Fruit fly (Drosophila melanogaster) whole organism, embryonic: ENCODE data around the gene h-cup.

Experiments
- Adf1 ChIP-seq: fragments of 200-800 bp; sonication (Bioruptor generic); IDR thresholded peaks from 2 replicates; pipeline ENCODE4 v1.3.6; 2022; ENCODE audit warnings: missing biosample characterization, missing genetic modification characterization
- Antp ChIP-seq: fragments of 200-800 bp; sonication (Bioruptor generic); optimal IDR thresholded peaks from 3 replicates; lab custom pipeline; 2016; ENCODE audit warnings: missing biosample characterization, missing genetic modification characterization
- BtbVII ChIP-seq: fragments of 200-800 bp; sonication (Bioruptor generic); optimal IDR thresholded peaks from 3 replicates; lab custom pipeline; 2017; ENCODE audit warnings: missing biosample characterization, mild to moderate bottlenecking, missing genetic modification characterization
- Bteb2 ChIP-seq: fragments of 200-800 bp; sonication (Bioruptor generic); optimal IDR thresholded peaks from 2 replicates; lab custom pipeline; 2016; ENCODE audit warnings: missing biosample characterization, missing genetic modification characterization
- CG10959 ChIP-seq: fragments of 200-800 bp; sonication (Bioruptor generic); IDR thresholded peaks from 2 replicates; pipeline ENCODE4 v1.3.6; 2022; ENCODE audit warnings: missing biosample characterization, missing genetic modification characterization
- CG10979 ChIP-seq: fragments of 200-800 bp; sonication (Bioruptor generic); optimal IDR thresholded peaks from 2 replicates; lab custom pipeline; 2018; ENCODE audit warnings: missing biosample characterization, mild to moderate bottlenecking, missing genetic modification characterization, moderate library complexity
- CG11504 ChIP-seq: fragments of 200-800 bp; sonication (Bioruptor generic); optimal IDR thresholded peaks from 3 replicates; lab custom pipeline; 2019; ENCODE audit warnings: missing biosample characterization, mild to moderate bottlenecking, missing genetic modification characterization, moderate library complexity
- CG14441 ChIP-seq: fragments of 200-800 bp; sonication (Bioruptor generic); IDR thresholded peaks from 2 replicates; pipeline ENCODE4 v1.3.6; 2022; ENCODE audit warnings: missing biosample characterization, missing genetic modification characterization
- CG1603 ChIP-seq: fragments of 200-800 bp; sonication (Bioruptor generic); optimal IDR thresholded peaks from 2 replicates; lab custom pipeline; 2019; ENCODE audit warnings: missing biosample characterization, mild to moderate bottlenecking, missing genetic modification characterization, moderate library complexity
- CG16815 ChIP-seq: fragments of 200-800 bp; sonication (Bioruptor generic); optimal IDR thresholded peaks from 3 replicates; lab custom pipeline; 2017; ENCODE audit warnings: missing biosample characterization, mild to moderate bottlenecking, missing genetic modification characterization
- CG17359 ChIP-seq: fragments of 200-800 bp; sonication (Bioruptor generic); optimal IDR thresholded peaks from 3 replicates; lab custom pipeline; 2018; ENCODE audit warnings: missing biosample characterization, mild to moderate bottlenecking, missing genetic modification characterization, moderate library complexity
- CG2875 ChIP-seq: fragments of 200-800 bp; sonication (Bioruptor generic); optimal IDR thresholded peaks from 2 replicates; lab custom pipeline; 2017; ENCODE audit warnings: missing biosample characterization, mild to moderate bottlenecking, missing genetic modification characterization, missing genetic modification reagents
- CG4730 ChIP-seq: fragments of 200-800 bp; sonication (Bioruptor generic); IDR thresholded peaks from 2 replicates; pipeline ENCODE4 v1.3.6; 2022; ENCODE audit warnings: missing biosample characterization, missing genetic modification characterization
- CG5180 ChIP-seq: fragments of 200-800 bp; sonication (Bioruptor generic); optimal IDR thresholded peaks from 3 replicates; lab custom pipeline; 2017; ENCODE audit warnings: missing biosample characterization, missing genetic modification characterization, mild to moderate bottlenecking, moderate library complexity, missing genetic modification reagents
- CG6175 ChIP-seq: fragments of 200-800 bp; sonication (Bioruptor generic); IDR thresholded peaks from 3 replicates; pipeline ENCODE4 v1.3.6; 2022; ENCODE audit warnings: missing biosample characterization, missing genetic modification characterization
- CG6689 ChIP-seq: fragments of 200-800 bp; sonication (Bioruptor generic); IDR thresholded peaks from 2 replicates; pipeline ENCODE4 v1.3.6; 2022; ENCODE audit warnings: missing biosample characterization, missing genetic modification characterization
- CG7745 ChIP-seq: fragments of 200-800 bp; sonication (Bioruptor generic); optimal IDR thresholded peaks from 2 replicates; lab custom pipeline; 2018; ENCODE audit warnings: missing biosample characterization, mild to moderate bottlenecking, missing genetic modification characterization, moderate library complexity
- CG7786 ChIP-seq: fragments of 200-800 bp; sonication (Bioruptor generic); optimal IDR thresholded peaks from 2 replicates; lab custom pipeline; 2016; ENCODE audit warnings: missing biosample characterization, missing genetic modification characterization
- CG8290 ChIP-seq, 3 experiments: fragments of 200-800 bp; sonication (Bioruptor generic); optimal IDR thresholded peaks; 2 replicates each; lab custom pipeline; 2016 to 2019; ENCODE audit warnings: missing biosample characterization in 3 of 3, missing genetic modification characterization in 3 of 3, mild to moderate bottlenecking in 2 of 3, moderate library complexity in 1 of 3
- CG9817 ChIP-seq: fragments of 200-800 bp; sonication (Bioruptor generic); optimal IDR thresholded peaks from 2 replicates; lab custom pipeline; 2018; ENCODE audit warnings: missing biosample characterization, mild to moderate bottlenecking, missing genetic modification characterization, moderate library complexity
- CTCF ChIP-seq: fragments of 200-800 bp; sonication (Bioruptor generic); optimal IDR thresholded peaks from 2 replicates; lab custom pipeline; 2017; ENCODE audit warnings: missing biosample characterization, mild to moderate bottlenecking, missing genetic modification characterization, moderate library complexity
- CkIIα-i1 ChIP-seq: fragments of 200-800 bp; sonication (Bioruptor generic); IDR thresholded peaks from 2 replicates; pipeline ENCODE4 v1.3.6; 2022; ENCODE audit warnings: missing biosample characterization, missing genetic modification characterization
- Dad ChIP-seq: fragments of 200-800 bp; sonication (Bioruptor generic); optimal IDR thresholded peaks from 3 replicates; lab custom pipeline; 2016; ENCODE audit warnings: missing biosample characterization, missing genetic modification characterization
- Dek ChIP-seq: fragments of 200-800 bp; sonication (Bioruptor generic); optimal IDR thresholded peaks from 3 replicates; lab custom pipeline; 2019; ENCODE audit warnings: missing biosample characterization, mild to moderate bottlenecking, missing genetic modification characterization, moderate library complexity
- Doc3 ChIP-seq: fragments of 200-800 bp; sonication (Bioruptor generic); IDR thresholded peaks from 3 replicates; pipeline ENCODE4 v1.3.6; 2022; ENCODE audit warnings: missing biosample characterization, missing genetic modification characterization; ENCODE audit not compliant: partially characterized antibody
- Drgx ChIP-seq: fragments of 200-800 bp; sonication (Bioruptor generic); IDR thresholded peaks from 2 replicates; pipeline ENCODE4 v1.3.6; 2022; ENCODE audit warnings: missing biosample characterization, missing genetic modification characterization
- HHEX ChIP-seq: fragments of 200-800 bp; sonication (Bioruptor generic); optimal IDR thresholded peaks from 3 replicates; lab custom pipeline; 2017; ENCODE audit warnings: missing biosample characterization, mild to moderate bottlenecking, missing genetic modification characterization, missing genetic modification reagents
- HmgZ ChIP-seq: fragments of 200-800 bp; sonication (Bioruptor generic); optimal IDR thresholded peaks from 2 replicates; lab custom pipeline; 2018; ENCODE audit warnings: missing biosample characterization, mild to moderate bottlenecking, missing genetic modification characterization
- Oli ChIP-seq: fragments of 200-800 bp; sonication (Bioruptor generic); optimal IDR thresholded peaks from 2 replicates; lab custom pipeline; 2018; ENCODE audit warnings: missing biosample characterization, mild to moderate bottlenecking, missing genetic modification characterization, moderate library complexity
- Pdp1 ChIP-seq, 2 experiments: fragments of 200-800 bp; sonication (Bioruptor generic); optimal IDR thresholded peaks; 3 replicates each; lab custom pipeline; 2016; ENCODE audit warnings: missing biosample characterization in 2 of 2, missing genetic modification characterization in 2 of 2, mild to moderate bottlenecking in 1 of 2, moderate library complexity in 1 of 2
- Ptx1 ChIP-seq: fragments of 200-800 bp; sonication (Bioruptor generic); IDR thresholded peaks from 2 replicates; pipeline ENCODE4 v1.3.6; 2022; ENCODE audit warnings: missing biosample characterization, missing genetic modification characterization
- Side ChIP-seq: fragments of 200-800 bp; sonication (Bioruptor generic); optimal IDR thresholded peaks from 2 replicates; lab custom pipeline; 2016; ENCODE audit warnings: missing biosample characterization, missing genetic modification characterization
- TFAM ChIP-seq: fragments of 200-800 bp; sonication (Bioruptor generic); optimal IDR thresholded peaks from 2 replicates; lab custom pipeline; 2017; ENCODE audit warnings: missing biosample characterization, missing genetic modification characterization, inconsistent platforms
- bigmax ChIP-seq: fragments of 200-800 bp; sonication (Bioruptor generic); optimal IDR thresholded peaks from 2 replicates; lab custom pipeline; 2018; ENCODE audit warnings: missing biosample characterization, mild to moderate bottlenecking, missing genetic modification characterization
- bsh ChIP-seq, 2 experiments: fragments of 200-800 bp; sonication (Bioruptor generic); optimal IDR thresholded peaks; 2 replicates each; lab custom pipeline; 2017 to 2018; ENCODE audit warnings: mild to moderate bottlenecking in 2 of 2, missing biosample characterization in 2 of 2, missing genetic modification characterization in 2 of 2, moderate library complexity in 1 of 2
- croc ChIP-seq: fragments of 200-800 bp; sonication (Bioruptor generic); conservative IDR thresholded peaks from 3 replicates; pipeline ENCODE4 v1.3.6; 2022; ENCODE audit warnings: missing biosample characterization, missing genetic modification characterization
- dimm ChIP-seq: fragments of 200-800 bp; sonication (Bioruptor generic); IDR thresholded peaks from 2 replicates; pipeline ENCODE4 v1.3.6; 2022; ENCODE audit warnings: missing biosample characterization, missing genetic modification characterization
- dpn ChIP-seq, 2 experiments: fragments of 200-800 bp; sonication (Bioruptor generic); optimal IDR thresholded peaks; 3 replicates each; lab custom pipeline; 2016; ENCODE audit warnings: missing biosample characterization in 2 of 2, missing genetic modification characterization in 2 of 2
- fd96Cb ChIP-seq: fragments of 200-800 bp; sonication (Bioruptor generic); optimal IDR thresholded peaks from 2 replicates; lab custom pipeline; 2018; ENCODE audit warnings: missing biosample characterization, mild to moderate bottlenecking, missing genetic modification characterization, moderate library complexity
- gce ChIP-seq: fragments of 200-800 bp; sonication (Bioruptor generic); IDR thresholded peaks from 3 replicates; pipeline ENCODE4 v1.3.6; 2022; ENCODE audit warnings: missing biosample characterization, missing genetic modification characterization
- gcm2 ChIP-seq: fragments of 200-800 bp; sonication (Bioruptor generic); optimal IDR thresholded peaks from 2 replicates; lab custom pipeline; 2016; ENCODE audit warnings: missing biosample characterization, missing genetic modification characterization
- gro ChIP-seq: fragments of 200-800 bp; sonication (Bioruptor generic); optimal IDR thresholded peaks from 2 replicates; lab custom pipeline; 2016; ENCODE audit warnings: missing biosample characterization, missing genetic modification characterization
- klu ChIP-seq: fragments of 200-800 bp; sonication (Bioruptor generic); IDR thresholded peaks from 2 replicates; pipeline ENCODE4 v1.3.6; 2022; ENCODE audit warnings: missing biosample characterization, missing genetic modification characterization
- lbe ChIP-seq: fragments of 200-800 bp; sonication (Bioruptor generic); optimal IDR thresholded peaks from 2 replicates; lab custom pipeline; 2016; ENCODE audit warnings: missing biosample characterization, mild to moderate bottlenecking, missing genetic modification characterization
- mam ChIP-seq: fragments of 200-800 bp; sonication (Bioruptor generic); optimal IDR thresholded peaks from 3 replicates; lab custom pipeline; 2016; ENCODE audit warnings: missing biosample characterization, missing genetic modification characterization
- row ChIP-seq: fragments of 200-800 bp; sonication (Bioruptor generic); IDR thresholded peaks from 3 replicates; pipeline ENCODE4 v1.3.6; 2022; ENCODE audit warnings: missing biosample characterization, missing genetic modification characterization
- seq ChIP-seq: fragments of 200-800 bp; sonication (Bioruptor generic); IDR thresholded peaks from 2 replicates; pipeline ENCODE4 v1.3.6; 2022; ENCODE audit warnings: missing biosample characterization, missing genetic modification characterization
- sima ChIP-seq: fragments of 200-800 bp; sonication (Bioruptor generic); optimal IDR thresholded peaks from 2 replicates; lab custom pipeline; 2016; ENCODE audit warnings: missing biosample characterization, missing genetic modification characterization
- slbo ChIP-seq: fragments of 200-800 bp; sonication (Bioruptor generic); IDR thresholded peaks from 2 replicates; pipeline ENCODE4 v1.3.6; 2022; ENCODE audit warnings: missing biosample characterization, missing genetic modification characterization
- sqz ChIP-seq: fragments of 200-800 bp; sonication (Bioruptor generic); optimal IDR thresholded peaks from 3 replicates; lab custom pipeline; 2018; ENCODE audit warnings: missing biosample characterization, mild to moderate bottlenecking, missing genetic modification characterization
- sr ChIP-seq: fragments of 200-800 bp; sonication (Bioruptor generic); IDR thresholded peaks from 3 replicates; pipeline ENCODE4 v1.3.6; 2022; ENCODE audit warnings: missing biosample characterization, missing genetic modification characterization
- tx ChIP-seq: fragments of 200-800 bp; sonication (Bioruptor generic); optimal IDR thresholded peaks from 2 replicates; lab custom pipeline; 2016; ENCODE audit warnings: missing biosample characterization, missing genetic modification characterization

Gene h-cup

DNA sequence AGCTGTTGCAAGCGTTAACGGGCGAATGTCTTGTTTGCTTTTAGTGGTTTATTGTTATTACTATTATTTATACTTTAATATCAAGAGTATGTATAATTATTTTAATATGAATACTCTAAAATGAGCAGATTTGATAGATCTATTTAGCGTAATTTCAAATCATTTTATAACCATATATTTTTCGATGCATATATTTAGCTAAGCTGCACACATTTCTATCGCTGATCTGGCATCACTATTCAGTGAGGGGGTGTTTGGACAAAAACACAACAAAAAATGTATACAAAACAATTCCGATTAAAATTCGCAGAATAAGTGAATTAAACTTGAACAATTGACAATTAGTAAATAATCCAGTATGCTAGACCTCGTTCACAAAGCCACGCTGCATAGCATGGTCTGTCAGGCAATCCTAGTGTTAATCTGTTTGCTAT, 31.7 kb downstream of the h-cup start, which contains the start of the genes Trs33 and Tmtc4 (continued):
- TF ChIP-seq CG11504 (no peak), CG1603 (tag; lab: Kevin White, UChicago) (peak; percentile 43), CG7745 (tag; lab: Kevin White, UChicago) (no peak), tx (GFP tag; lab: Kevin White, UChicago) (no peak), dpn (GFP tag; optimal IDR thresholded peaks at IDR 0.05; lab: Kevin White, UChicago) (peak in 1 of 2 experiments; percentile 28), CG10979 (tag; lab: Kevin White, UChicago) (peak; percentile 14), bigmax (GFP tag; lab: Kevin White, UChicago) (no peak), Pdp1 (GFP tag; optimal IDR thresholded peaks at IDR 0.05; lab: Kevin White, UChicago) (no peak), HmgZ (peak; percentile 74), mam (no peak), row (GFP tag; lab: Robert Waterston, UW) (peak; percentile 85), Dek (tag; lab: Kevin White, UChicago) (no peak), BtbVII (GFP tag; lab: Kevin White, UChicago) (peak; percentile 7), sr (no peak), bsh (GFP tag; optimal IDR thresholded peaks at IDR 0.05; lab: Kevin White, UChicago) (peak in 1 of 2 experiments; percentile 25), Ptx1 (GFP tag; lab: Robert Waterston, UW) (0 out of 2 replicates have a peak, but pooled peaks have one; percentile 33), Oli (tag; lab: Kevin White, UChicago) (no peak), CkIIα-i1 (GFP tag; lab: Robert Waterston, UW) (no peak), gce (GFP tag; lab: Robert Waterston, UW) (no peak), CG10959 (no peak), CG5180 (GFP tag; lab: Kevin White, UChicago) (peak; percentile 70), Adf1 (GFP tag; lab: Robert Waterston, UW) (no peak), Doc3 (GFP tag; lab: Robert Waterston, UW) (no peak), sima (GFP tag; lab: Kevin White, UChicago) (no peak), dimm (GFP tag; lab: Robert Waterston, UW) (no peak), CG8290 (GFP tag; optimal IDR thresholded peaks at IDR 0.05; lab: Kevin White, UChicago) (no peak), CG8290 (tag; optimal IDR thresholded peaks at IDR 0.05; lab: Kevin White, UChicago) (no peak), CG6175 (no peak), croc (no peak), klu (GFP tag; lab: Robert Waterston, UW) (peak; percentile 28; the same call in 1 of the 2 replicates), fd96Cb (tag; lab: Kevin White, UChicago) (no peak), lbe (GFP tag; lab: Kevin White, UChicago) (peak; percentile 55), CG9817 (tag; lab: Kevin White, UChicago) (peak; percentile 53), HHEX (GFP tag; lab: Kevin White, UChicago) (no peak), CG17359 (tag; lab: Kevin White, UChicago) (peak; percentile 28), CG16815 (GFP tag; lab: Kevin White, UChicago) (no peak), gro (GFP tag; lab: Kevin White, UChicago) (no peak), CG2875 (no peak), Side (GFP tag; lab: Kevin White, UChicago) (no peak), Antp (GFP tag; lab: Kevin White, UChicago) (no peak), slbo (no peak; the same call in 1 of the 2 replicates), CG14441 (no peak), CG6689 (GFP tag; lab: Robert Waterston, UW) (no peak), CG4730 (no peak), Drgx (GFP tag; lab: Robert Waterston, UW) (no peak), CTCF (GFP tag; lab: Kevin White, UChicago) (no peak), gcm2 (GFP tag; lab: Kevin White, UChicago) (no peak), seq (no peak), CG7786 (GFP tag; lab: Kevin White, UChicago) (no peak), Bteb2 (GFP tag; lab: Kevin White, UChicago) (no peak), TFAM (GFP tag; lab: Kevin White, UChicago) (no peak), Dad (no peak), sqz (GFP tag; lab: Kevin White, UChicago) (no peak)
